Worm (Caenorhabditis elegans) whole organism, young adult: ENCODE measurements around the gene rps-14.

Experiments used
- B0261.1 ChIP-seq: sonication (generic microtip); optimal IDR thresholded peaks from 2 replicates; lab custom pipeline; 2016; ENCODE audit warnings: mild to moderate bottlenecking, missing genetic modification characterization, moderate library complexity, missing compliant biosample characterization
- B0336.3 ChIP-seq: fragments of 200-800 bp; sonication (Bioruptor generic); IDR thresholded peaks from 2 replicates; pipeline ENCODE4 v1.3.6; 2022; ENCODE audit warnings: missing genetic modification characterization, missing compliant biosample characterization
- C06A6.2 ChIP-seq: fragments of 200-800 bp; sonication (Bioruptor generic); conservative IDR thresholded peaks from 2 replicates; pipeline ENCODE4 v1.3.6; 2022; ENCODE audit warnings: missing genetic modification characterization, missing compliant biosample characterization
- D2030.7 ChIP-seq: fragments of 200-800 bp; sonication (Bioruptor generic); IDR thresholded peaks from 2 replicates; pipeline ENCODE4 v1.3.6; 2022; ENCODE audit warnings: missing genetic modification reagents, missing genetic modification characterization, missing compliant biosample characterization
- K12H6.12 ChIP-seq: fragments of 200-800 bp; sonication (Bioruptor generic); optimal IDR thresholded peaks from 2 replicates; lab custom pipeline; 2018; ENCODE audit warnings: mild to moderate bottlenecking, missing genetic modification characterization, missing compliant biosample characterization
- T07F8.4 ChIP-seq: sonication (generic microtip); optimal IDR thresholded peaks from 2 replicates; lab custom pipeline; 2016; ENCODE audit warnings: mild to moderate bottlenecking, missing genetic modification characterization, moderate library complexity, missing compliant biosample characterization
- Y53G8AR.9 ChIP-seq: fragments of 200-800 bp; sonication (Bioruptor generic); conservative IDR thresholded peaks from 2 replicates; pipeline ENCODE4 v1.3.6; 2022; ENCODE audit warnings: missing genetic modification reagents, missing genetic modification characterization, missing compliant biosample characterization
- Y67H2A.10 ChIP-seq: fragments of 200-800 bp; sonication (Bioruptor generic); conservative IDR thresholded peaks from 2 replicates; pipeline ENCODE4 v1.3.6; 2022; ENCODE audit warnings: missing genetic modification reagents, missing genetic modification characterization, missing compliant biosample characterization
- Y79H2A.3 ChIP-seq: fragments of 200-800 bp; sonication (Bioruptor generic); conservative IDR thresholded peaks from 2 replicates; pipeline ENCODE4 v1.3.6; 2022; ENCODE audit warnings: missing genetic modification reagents, missing genetic modification characterization, missing compliant biosample characterization
- ZK185.1 ChIP-seq: sonication (generic microtip); optimal IDR thresholded peaks from 2 replicates; lab custom pipeline; 2016; ENCODE audit warnings: mild to moderate bottlenecking, missing genetic modification characterization, missing compliant biosample characterization; ENCODE audit not compliant: poor library complexity, severe bottlenecking
- ama-1 ChIP-seq, 3 experiments: fragments of 150-350 bp in 1 of 3; sonication (generic microtip) in 2 of 3; optimal IDR thresholded peaks; 2 replicates each; lab custom pipeline; 2014 to 2018; ENCODE audit warnings: missing biosample characterization in 2 of 3, missing genetic modification characterization in 2 of 3, missing genetic modification reagents in 2 of 3
- aptf-2 ChIP-seq: fragments of 200-800 bp; sonication (Bioruptor generic); conservative IDR thresholded peaks from 2 replicates; pipeline ENCODE4 v1.3.6; 2022; ENCODE audit warnings: missing genetic modification reagents, missing genetic modification characterization, missing compliant biosample characterization
- aptf-3 ChIP-seq: fragments of 200-800 bp; sonication (Bioruptor generic); IDR thresholded peaks from 2 replicates; pipeline ENCODE4 v1.3.6; 2022; ENCODE audit warnings: missing genetic modification characterization, missing compliant biosample characterization
- atf-7 ChIP-seq: sonication (generic microtip); optimal IDR thresholded peaks from 2 replicates; lab custom pipeline; 2017; ENCODE audit warnings: mild to moderate bottlenecking, missing genetic modification characterization, missing compliant biosample characterization
- athp-1 ChIP-seq: sonication (generic microtip); optimal IDR thresholded peaks from 2 replicates; lab custom pipeline; 2017; ENCODE audit warnings: mild to moderate bottlenecking, missing genetic modification characterization, missing compliant biosample characterization
- attf-3 ChIP-seq: fragments of 200-800 bp; sonication (Bioruptor generic); conservative IDR thresholded peaks from 2 replicates; pipeline ENCODE4 v1.3.6; 2022; ENCODE audit warnings: missing genetic modification reagents, missing genetic modification characterization, missing compliant biosample characterization
- attf-5 ChIP-seq: fragments of 200-800 bp; sonication (Bioruptor generic); optimal IDR thresholded peaks from 2 replicates; lab custom pipeline; 2018; ENCODE audit warnings: mild to moderate bottlenecking, missing genetic modification characterization, missing compliant biosample characterization
- cebp-2 ChIP-seq: fragments of 200-800 bp; sonication (Bioruptor generic); IDR thresholded peaks from 2 replicates; pipeline ENCODE4 v1.3.6; 2022; ENCODE audit warnings: missing genetic modification characterization, missing compliant biosample characterization
- ceh-58 ChIP-seq: fragments of 200-800 bp; sonication (Bioruptor generic); IDR thresholded peaks from 2 replicates; pipeline ENCODE4 v1.3.6; 2022; ENCODE audit warnings: missing genetic modification characterization, missing compliant biosample characterization
- ceh-79 ChIP-seq: sonication (generic microtip); optimal IDR thresholded peaks from 2 replicates; lab custom pipeline; 2017; ENCODE audit warnings: mild to moderate bottlenecking, missing genetic modification characterization, missing compliant biosample characterization
- dpff-1 ChIP-seq: sonication (generic microtip); optimal IDR thresholded peaks from 2 replicates; lab custom pipeline; 2017; ENCODE audit warnings: mild to moderate bottlenecking, missing genetic modification characterization, missing compliant biosample characterization
- efl-1 ChIP-seq: fragments of 150-350 bp; optimal IDR thresholded peaks from 2 replicates; lab custom pipeline; 2014; ENCODE audit warnings: missing biosample characterization, missing genetic modification reagents, missing genetic modification characterization
- ekl-4 ChIP-seq: fragments of 200-800 bp; sonication (Bioruptor generic); IDR thresholded peaks from 2 replicates; pipeline ENCODE4 v1.3.6; 2022; ENCODE audit warnings: missing genetic modification reagents, missing genetic modification characterization, missing compliant biosample characterization
- gei-17 ChIP-seq: fragments of 200-800 bp; sonication (Bioruptor generic); optimal IDR thresholded peaks from 2 replicates; lab custom pipeline; 2018; ENCODE audit warnings: mild to moderate bottlenecking, missing genetic modification characterization, missing compliant biosample characterization
- hmg-20 ChIP-seq: fragments of 200-800 bp; sonication (Bioruptor generic); IDR thresholded peaks from 2 replicates; pipeline ENCODE4 v1.3.6; 2022; ENCODE audit warnings: missing genetic modification reagents, missing genetic modification characterization, missing compliant biosample characterization
- hrde-1 ChIP-seq: sonication (generic microtip); optimal IDR thresholded peaks from 2 replicates; lab custom pipeline; 2016; ENCODE audit warnings: missing genetic modification characterization, mild to moderate bottlenecking, missing compliant biosample characterization, moderate library complexity, missing genotype, missing genetic modification reagents, borderline replicate concordance
- let-607 ChIP-seq, 2 experiments: fragments of 200-800 bp in 1 of 2; sonication (Bioruptor generic) in 1 of 2; sonication (generic microtip) in 1 of 2; optimal IDR thresholded peaks; 2 replicates each; lab custom pipeline; 2016 to 2018; ENCODE audit warnings: mild to moderate bottlenecking in 2 of 2, missing compliant biosample characterization in 2 of 2, missing genetic modification characterization in 2 of 2, moderate library complexity in 2 of 2, missing genotype in 1 of 2
- lin-26 ChIP-seq: fragments of 200-800 bp; sonication (Bioruptor generic); IDR thresholded peaks from 2 replicates; pipeline ENCODE4 v1.3.6; 2022; ENCODE audit warnings: missing genetic modification reagents, missing genetic modification characterization, missing compliant biosample characterization
- lin-35 ChIP-seq, 3 experiments: fragments of 150-350 bp in 2 of 3; sonication (generic microtip) in 1 of 3; optimal IDR thresholded peaks; 2 replicates each; lab custom pipeline; 2014 to 2018; ENCODE audit warnings: missing biosample characterization in 3 of 3, missing genetic modification characterization in 3 of 3, missing genetic modification reagents in 3 of 3
- lir-1 ChIP-seq: fragments of 200-800 bp; sonication (Bioruptor generic); conservative IDR thresholded peaks from 2 replicates; pipeline ENCODE4 v1.3.6; 2022; ENCODE audit warnings: missing genetic modification reagents, missing genetic modification characterization, missing compliant biosample characterization
- lsy-27 ChIP-seq: sonication (generic microtip); optimal IDR thresholded peaks from 2 replicates; lab custom pipeline; 2017; ENCODE audit warnings: missing genetic modification characterization, mild to moderate bottlenecking, missing compliant biosample characterization, antibody characterized with exemption, missing genotype, borderline replicate concordance; ENCODE audit not compliant: insufficient read depth
- madf-3 ChIP-seq: fragments of 200-800 bp; sonication (Bioruptor generic); IDR thresholded peaks from 2 replicates; pipeline ENCODE4 v1.3.6; 2022; ENCODE audit warnings: missing genetic modification reagents, missing genetic modification characterization, missing compliant biosample characterization
- madf-6 ChIP-seq: fragments of 200-800 bp; sonication (Bioruptor generic); IDR thresholded peaks from 2 replicates; pipeline ENCODE4 v1.3.6; 2022; ENCODE audit warnings: missing genetic modification reagents, missing genetic modification characterization, missing compliant biosample characterization
- mcd-1 ChIP-seq: fragments of 200-800 bp; sonication (Bioruptor generic); IDR thresholded peaks from 2 replicates; pipeline ENCODE4 v1.3.6; 2022; ENCODE audit warnings: missing genetic modification reagents, missing genetic modification characterization, missing compliant biosample characterization
- mel-28 ChIP-seq: sonication (generic microtip); optimal IDR thresholded peaks from 2 replicates; lab custom pipeline; 2016; ENCODE audit warnings: borderline replicate concordance, mild to moderate bottlenecking, missing genetic modification characterization, missing compliant biosample characterization
- nhr-27 ChIP-seq: fragments of 200-800 bp; sonication (Bioruptor generic); optimal IDR thresholded peaks from 2 replicates; lab custom pipeline; 2018; ENCODE audit warnings: mild to moderate bottlenecking, missing genetic modification characterization, moderate library complexity, missing compliant biosample characterization
- pbrm-1 ChIP-seq: fragments of 200-800 bp; sonication (Bioruptor generic); IDR thresholded peaks from 2 replicates; pipeline ENCODE4 v1.3.6; 2022; ENCODE audit warnings: missing genetic modification reagents, missing genetic modification characterization, missing compliant biosample characterization
- rec-8 ChIP-seq, 2 experiments: sonication (generic microtip); optimal IDR thresholded peaks; 2 replicates each; lab custom pipeline; 2016; ENCODE audit warnings: mild to moderate bottlenecking in 2 of 2, missing genetic modification characterization in 2 of 2, missing genetic modification reagents in 2 of 2, missing genotype in 2 of 2, missing biosample characterization in 1 of 2, missing compliant biosample characterization in 1 of 2, moderate library complexity in 1 of 2
- sdz-38 ChIP-seq: sonication (generic microtip); optimal IDR thresholded peaks from 2 replicates; lab custom pipeline; 2016; ENCODE audit warnings: missing genotype, missing genetic modification characterization, missing compliant biosample characterization
- sea-2 ChIP-seq: fragments of 200-800 bp; sonication (Bioruptor generic); IDR thresholded peaks from 2 replicates; pipeline ENCODE4 v1.3.6; 2022; ENCODE audit warnings: missing genetic modification characterization, missing compliant biosample characterization
- snpc-1.1 ChIP-seq: sonication (generic microtip); optimal IDR thresholded peaks from 2 replicates; lab custom pipeline; 2017; ENCODE audit warnings: missing genetic modification characterization, mild to moderate bottlenecking, missing compliant biosample characterization, antibody characterized with exemption, moderate library complexity, missing genotype, missing genetic modification reagents; ENCODE audit not compliant: insufficient read depth
- snpc-1.3 ChIP-seq: sonication (generic microtip); optimal IDR thresholded peaks from 2 replicates; lab custom pipeline; 2017; ENCODE audit warnings: missing genetic modification characterization, mild to moderate bottlenecking, missing compliant biosample characterization, antibody characterized with exemption, moderate library complexity, missing genotype, missing genetic modification reagents; ENCODE audit not compliant: insufficient read depth
- somi-1 ChIP-seq: fragments of 200-800 bp; sonication (Bioruptor generic); optimal IDR thresholded peaks from 2 replicates; lab custom pipeline; 2018; ENCODE audit warnings: mild to moderate bottlenecking, missing genetic modification characterization, missing compliant biosample characterization
- sptf-2 ChIP-seq: fragments of 200-800 bp; sonication (Bioruptor generic); optimal IDR thresholded peaks from 2 replicates; lab custom pipeline; 2018; ENCODE audit warnings: mild to moderate bottlenecking, missing genetic modification characterization, missing compliant biosample characterization
- ztf-18 ChIP-seq: sonication (generic microtip); optimal IDR thresholded peaks from 2 replicates; lab custom pipeline; 2016; ENCODE audit warnings: missing genotype, mild to moderate bottlenecking, missing genetic modification characterization, missing compliant biosample characterization
- ztf-22 ChIP-seq: fragments of 200-800 bp; sonication (Bioruptor generic); optimal IDR thresholded peaks from 2 replicates; lab custom pipeline; 2018; ENCODE audit warnings: mild to moderate bottlenecking, missing genetic modification characterization, moderate library complexity, missing compliant biosample characterization
- ztf-28 ChIP-seq: fragments of 200-800 bp; sonication (Bioruptor generic); IDR thresholded peaks from 2 replicates; pipeline ENCODE4 v1.3.6; 2022; ENCODE audit warnings: missing genetic modification reagents, missing genetic modification characterization, missing compliant biosample characterization

Gene rps-14

DNA sequence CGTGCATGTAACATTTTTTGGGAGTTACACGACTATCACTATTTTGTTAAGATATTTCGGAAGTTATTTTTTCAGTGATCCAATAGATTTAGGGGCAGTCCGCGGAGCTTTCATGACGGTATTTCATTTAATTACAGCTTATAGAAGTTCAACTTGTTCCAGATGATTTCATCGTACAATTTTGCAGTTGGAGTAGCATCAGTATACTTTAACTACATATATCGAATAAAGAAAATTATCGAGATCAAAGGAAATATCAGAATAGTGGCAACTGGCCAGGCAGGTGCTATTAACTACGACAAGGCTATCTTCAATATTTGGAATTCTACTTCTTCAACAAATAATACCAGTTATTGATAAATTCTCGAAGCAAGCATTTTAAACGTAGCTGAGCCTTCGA, 891 bp downstream of the rps-14 start (continued):
- TF ChIP-seq dpff-1 (tag; lab: Kevin White, UChicago) (no peak), efl-1 (GFP tag; lab: Kevin White, UChicago) (no peak), let-607 (tag; optimal IDR thresholded peaks at IDR 0.05; lab: Kevin White, UChicago) (no peak), rec-8 (tag; optimal IDR thresholded peaks at IDR 0.05; lab: Kevin White, UChicago) (no peak), madf-6 (GFP tag; lab: Robert Waterston, UW) (peak; percentile 72), sea-2 (GFP tag; lab: Robert Waterston, UW) (no peak), pbrm-1 (peak; percentile 51; the same call in 1 of the 2 replicates), ama-1 (optimal IDR thresholded peaks at IDR 0.05; lab: Kevin White, UChicago) (no peak), ama-1 (GFP tag; optimal IDR thresholded peaks at IDR 0.05; lab: Kevin White, UChicago) (no peak), aptf-3 (GFP tag; lab: Robert Waterston, UW) (0 out of 2 replicates have a peak, but pooled peaks have one; percentile 10), lin-35 (GFP tag; optimal IDR thresholded peaks at IDR 0.05; lab: Kevin White, UChicago) (no peak), attf-3 (GFP tag; lab: Robert Waterston, UW) (no peak), T07F8.4 (tag; lab: Kevin White, UChicago) (no peak), lir-1 (GFP tag; lab: Robert Waterston, UW) (no peak), athp-1 (tag; lab: Kevin White, UChicago) (peak; percentile 71), nhr-27 (no peak), sptf-2 (GFP tag; lab: Kevin White, UChicago) (no peak), ceh-79 (tag; lab: Kevin White, UChicago) (no peak), K12H6.12 (tag; lab: Kevin White, UChicago) (no peak), B0261.1 (tag; lab: Kevin White, UChicago) (no peak), madf-3 (GFP tag; lab: Robert Waterston, UW) (peak; percentile 46; the same call in 1 of the 2 replicates), B0336.3 (GFP tag; lab: Robert Waterston, UW) (peak; percentile 82), sdz-38 (tag; lab: Kevin White, UChicago) (no peak), snpc-1.1 (no peak), hmg-20 (GFP tag; lab: Robert Waterston, UW) (no peak), ekl-4 (peak; percentile 86), Y67H2A.10 (GFP tag; lab: Robert Waterston, UW) (no peak), D2030.7 (GFP tag; lab: Robert Waterston, UW) (0 out of 2 replicates have a peak, but pooled peaks have one; percentile 36), ZK185.1 (tag; lab: Kevin White, UChicago) (no peak), C06A6.2 (GFP tag; lab: Robert Waterston, UW) (no peak), aptf-2 (GFP tag; lab: Robert Waterston, UW) (no peak), hrde-1 (no peak), snpc-1.3 (peak; percentile 11), ceh-58 (GFP tag; lab: Robert Waterston, UW) (no peak), mcd-1 (GFP tag; lab: Robert Waterston, UW) (peak; percentile 41; the same call in 1 of the 2 replicates), somi-1 (no peak), lin-26 (GFP tag; lab: Robert Waterston, UW) (peak; percentile 78), Y53G8AR.9 (GFP tag; lab: Robert Waterston, UW) (0 out of 2 replicates have a peak, but pooled peaks have one; percentile 53), lsy-27 (tag; lab: Kevin White, UChicago) (no peak), atf-7 (tag; lab: Kevin White, UChicago) (no peak), cebp-2 (no peak), ztf-28 (no peak), gei-17 (GFP tag; lab: Kevin White, UChicago) (no peak), ztf-22 (no peak), Y79H2A.3 (GFP tag; lab: Robert Waterston, UW) (no peak), ztf-18 (tag; lab: Kevin White, UChicago) (peak; percentile 32), attf-5 (GFP tag; lab: Kevin White, UChicago) (no peak), mel-28 (no peak)
